Worm (Caenorhabditis elegans): Measurements from ENCODE around the gene pbo-4.

Gene pbo-4

DNA sequence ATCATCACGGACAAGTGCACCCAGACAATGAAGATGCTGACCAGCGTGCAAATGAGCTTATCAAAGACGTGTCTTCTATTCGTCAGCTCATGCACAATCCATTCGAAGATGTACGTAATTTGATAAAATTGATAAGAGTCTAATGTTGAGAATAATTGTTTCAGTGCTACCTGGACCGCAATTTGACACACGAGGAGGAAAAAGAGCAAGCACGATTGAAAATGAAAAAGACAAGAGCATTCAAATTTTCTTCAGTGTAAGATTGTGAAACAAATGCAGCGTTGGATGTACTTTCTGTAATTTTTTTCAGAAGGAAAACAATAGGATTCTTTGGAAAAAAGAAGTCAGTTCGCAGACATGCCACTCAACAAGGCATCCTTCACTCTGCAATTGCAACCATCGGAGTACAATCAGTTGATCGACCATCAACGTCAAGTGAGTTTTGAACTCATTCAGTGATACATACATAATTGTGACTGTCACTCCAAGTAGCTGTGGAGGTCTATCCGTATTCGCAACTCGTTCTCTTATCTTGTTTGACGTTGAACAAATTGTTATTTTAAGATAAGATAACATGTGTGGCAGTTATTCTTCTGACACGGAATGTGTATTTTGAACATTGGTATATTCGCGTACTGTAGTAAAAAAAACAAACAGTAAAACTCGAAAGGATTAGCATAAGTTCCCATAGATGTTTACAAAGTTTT lies 3.2 kb downstream of the pbo-4 start:
- TF ChIP-seq nhr-80 (tag; optimal IDR thresholded peaks at IDR 0.05) (peak; percentile 84), ztf-3 (GFP tag; optimal IDR thresholded peaks at IDR 0.05) (no peak), snpc-1.1 (tag; optimal IDR thresholded peaks at IDR 0.05; ENCODE audit: insufficient read depth) (no peak)

DNA sequence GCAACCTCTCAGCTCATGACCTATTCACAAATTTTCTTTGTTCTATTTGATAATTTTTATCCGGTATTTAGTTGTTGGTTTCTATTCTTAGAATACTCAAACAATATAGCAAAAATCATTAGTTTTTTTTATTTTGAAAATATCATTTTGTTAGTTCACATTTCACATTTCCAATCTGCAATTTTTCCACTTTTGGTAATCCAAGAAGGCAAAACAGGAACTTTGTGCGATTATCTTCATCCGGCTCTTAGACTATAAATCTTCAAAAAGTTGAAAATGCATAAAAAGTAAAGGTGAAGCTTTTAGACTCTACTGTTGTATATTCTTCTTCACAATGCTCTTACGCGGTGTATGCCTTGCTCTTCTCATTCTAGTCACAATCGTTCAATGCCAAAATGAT lies 4.5 kb downstream of the pbo-4 start, which contains the start of gene nlp-19:
TSS of gene nlp-19 (plus strand) at position 301 of the 400 bp plus-strand sequence.
- no peak for TF ChIP-seq lag-1 (GFP tag; IDR thresholded peaks at IDR 0.05)
- no peak for TF ChIP-seq efl-1 (GFP tag; optimal IDR thresholded peaks at IDR 0.05)
- no peak for TF ChIP-seq hsf-1 (GFP tag; IDR thresholded peaks at IDR 0.05)

DNA sequence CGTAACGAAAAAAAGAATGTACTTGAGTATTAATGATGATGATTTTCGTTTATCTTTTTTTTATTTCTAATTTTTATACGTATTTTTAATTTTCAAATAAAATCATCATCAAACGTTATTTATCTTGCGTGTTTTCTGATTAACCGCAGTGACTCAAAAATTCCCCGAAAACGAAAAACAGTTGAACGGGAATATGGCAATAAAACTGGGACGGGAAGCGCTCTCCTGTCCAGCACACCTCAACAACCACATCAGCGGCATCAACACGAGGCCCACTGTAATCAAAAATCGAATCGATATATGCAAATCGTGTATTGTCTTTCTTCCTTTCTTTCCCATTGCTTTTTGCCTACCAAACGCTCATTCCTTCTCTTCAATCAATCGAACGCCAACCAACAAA lies 5.2 kb downstream of the pbo-4 start, which contains the start of gene K09C8.2:
TSS of gene K09C8.2 (plus strand) at position 301 of the 400 bp plus-strand sequence.
- TF ChIP-seq snpc-1.1 (tag; optimal IDR thresholded peaks at IDR 0.05; ENCODE audit: insufficient read depth): no peak
- TF ChIP-seq D2030.7 (GFP tag; IDR thresholded peaks at IDR 0.05): no peak
- TF ChIP-seq Y95B8A.8 (GFP tag; IDR thresholded peaks at IDR 0.05): no peak
- no peak for TF ChIP-seq ceh-79 (tag; optimal IDR thresholded peaks at IDR 0.05)
- TF ChIP-seq gei-17 (GFP tag; optimal IDR thresholded peaks at IDR 0.05): no peak
- TF ChIP-seq K12H6.12 (tag; optimal IDR thresholded peaks at IDR 0.05): no peak
- TF ChIP-seq F33H1.4 (GFP tag; IDR thresholded peaks at IDR 0.05): no peak
- no peak for TF ChIP-seq madf-6 (GFP tag; IDR thresholded peaks at IDR 0.05)
- no peak for TF ChIP-seq zfh-2 (GFP tag; conservative IDR thresholded peaks at IDR 0.05)
- no peak for TF ChIP-seq pbrm-1 (GFP tag; IDR thresholded peaks at IDR 0.05)
- no peak for TF ChIP-seq ccch-3 (GFP tag; optimal IDR thresholded peaks at IDR 0.05)
- no peak for TF ChIP-seq attf-5 (GFP tag; optimal IDR thresholded peaks at IDR 0.05)
- TF ChIP-seq ceh-40 (GFP tag; IDR thresholded peaks at IDR 0.05): no peak
- TF ChIP-seq F49E8.2 (tag; optimal IDR thresholded peaks at IDR 0.05; ENCODE audit: insufficient read depth): no peak
- TF ChIP-seq xnd-1 (tag; optimal IDR thresholded peaks at IDR 0.05): no peak
- TF ChIP-seq mxl-1 (tag; optimal IDR thresholded peaks at IDR 0.05): no peak
- no peak for TF ChIP-seq B0261.1 (tag; optimal IDR thresholded peaks at IDR 0.05)
- TF ChIP-seq pha-4 (tag; optimal IDR thresholded peaks at IDR 0.05): no peak
- TF ChIP-seq athp-1 (tag; optimal IDR thresholded peaks at IDR 0.05): no peak
- TF ChIP-seq lag-1 (GFP tag; IDR thresholded peaks at IDR 0.05): no peak

DNA sequence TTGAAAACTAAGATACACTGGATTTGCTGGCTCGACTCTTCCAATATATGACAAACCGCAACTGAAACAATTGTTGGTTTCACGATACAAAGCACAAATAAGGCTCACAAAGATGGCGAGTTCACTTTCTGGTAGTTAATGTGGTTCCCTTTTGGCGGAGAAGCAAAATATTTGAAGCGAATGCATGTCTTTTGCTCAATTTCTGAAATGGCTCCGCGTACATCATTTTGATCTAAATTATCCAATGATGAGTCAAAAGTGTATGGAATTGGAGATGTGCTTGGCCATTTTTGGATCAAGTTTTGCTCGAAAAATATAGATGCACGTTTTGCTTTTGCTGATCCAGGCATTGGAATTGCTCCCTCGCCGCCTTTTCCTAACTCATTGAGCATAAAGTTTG lies 7.8 kb downstream of the pbo-4 start:
- TF ChIP-seq snpc-3.4 (tag; optimal IDR thresholded peaks at IDR 0.05): no peak
- no peak for TF ChIP-seq athp-1 (tag; optimal IDR thresholded peaks at IDR 0.05)
- TF ChIP-seq F52B5.7 (tag; optimal IDR thresholded peaks at IDR 0.05): no peak
- no peak for TF ChIP-seq let-526 (GFP tag; IDR thresholded peaks at IDR 0.05)
- no peak for TF ChIP-seq lin-35 (GFP tag; optimal IDR thresholded peaks at IDR 0.05)
- no peak for TF ChIP-seq F23B12.7 (tag; optimal IDR thresholded peaks at IDR 0.05; ENCODE audit: insufficient read depth)
- TF ChIP-seq zfh-2 (GFP tag; conservative IDR thresholded peaks at IDR 0.05): no peak
- no peak for TF ChIP-seq dox-1 (GFP tag; IDR thresholded peaks at IDR 0.05)
- no peak for TF ChIP-seq tbx-9 (tag; optimal IDR thresholded peaks at IDR 0.05; ENCODE audit: borderline replicate concordance)
- TF ChIP-seq efl-1 (GFP tag; optimal IDR thresholded peaks at IDR 0.05): no peak
- TF ChIP-seq rec-8 (tag; optimal IDR thresholded peaks at IDR 0.05): no peak
- no peak for TF ChIP-seq F55B11.4 (tag; optimal IDR thresholded peaks at IDR 0.05; ENCODE audit: borderline replicate concordance, insufficient read depth)
- TF ChIP-seq F57C9.4 (tag; optimal IDR thresholded peaks at IDR 0.05): no peak
- TF ChIP-seq him-1 (tag; optimal IDR thresholded peaks at IDR 0.05): no peak
- TF ChIP-seq nhr-80 (tag; optimal IDR thresholded peaks at IDR 0.05): no peak
- no peak for TF ChIP-seq lir-1 (GFP tag; conservative IDR thresholded peaks at IDR 0.05)
- no peak for TF ChIP-seq ceh-27 (GFP tag; optimal IDR thresholded peaks at IDR 0.05)
- no peak for TF ChIP-seq chd-7 (tag; optimal IDR thresholded peaks at IDR 0.05)
- no peak for TF ChIP-seq D2030.7 (GFP tag; IDR thresholded peaks at IDR 0.05)

Data from whole organism, young adult.